Worm (Caenorhabditis elegans) whole organism, young adult: ENCODE data around the gene lgc-29.

Experiments
- F22D6.2 ChIP-seq: sonication (generic microtip); optimal IDR thresholded peaks from 2 replicates; lab custom pipeline; 2016; ENCODE audit warnings: mild to moderate bottlenecking, missing genetic modification characterization, missing compliant biosample characterization
- ama-1 ChIP-seq, 3 experiments: fragments of 150-350 bp in 1 of 3; sonication (generic microtip) in 2 of 3; optimal IDR thresholded peaks; 2 replicates each; lab custom pipeline; 2014 to 2018; ENCODE audit warnings: missing biosample characterization in 2 of 3, missing genetic modification characterization in 2 of 3, missing genetic modification reagents in 2 of 3
- cebp-1 ChIP-seq, 2 experiments: fragments of 200-800 bp in 1 of 2; sonication (Bioruptor generic) in 1 of 2; sonication (generic microtip) in 1 of 2; IDR thresholded peaks in 1 of 2; optimal IDR thresholded peaks in 1 of 2; 2 replicates each; pipeline versions ENCODE4 v1.3.6 to Lab custom; 2017 to 2022; ENCODE audit warnings: missing compliant biosample characterization in 2 of 2, missing genetic modification characterization in 2 of 2, mild to moderate bottlenecking in 1 of 2, missing genetic modification reagents in 1 of 2, moderate library complexity in 1 of 2
- cebp-2 ChIP-seq: fragments of 200-800 bp; sonication (Bioruptor generic); IDR thresholded peaks from 2 replicates; pipeline ENCODE4 v1.3.6; 2022; ENCODE audit warnings: missing genetic modification characterization, missing compliant biosample characterization
- let-607 ChIP-seq, 2 experiments: fragments of 200-800 bp in 1 of 2; sonication (Bioruptor generic) in 1 of 2; sonication (generic microtip) in 1 of 2; optimal IDR thresholded peaks; 2 replicates each; lab custom pipeline; 2016 to 2018; ENCODE audit warnings: mild to moderate bottlenecking in 2 of 2, missing compliant biosample characterization in 2 of 2, missing genetic modification characterization in 2 of 2, moderate library complexity in 2 of 2, missing genotype in 1 of 2
- mel-28 ChIP-seq: sonication (generic microtip); optimal IDR thresholded peaks from 2 replicates; lab custom pipeline; 2016; ENCODE audit warnings: borderline replicate concordance, mild to moderate bottlenecking, missing genetic modification characterization, missing compliant biosample characterization
- pha-4 ChIP-seq: fragments of 150-350 bp; sonication (generic microtip); optimal IDR thresholded peaks from 2 replicates; lab custom pipeline; 2014; ENCODE audit warnings: missing biosample characterization, missing genetic modification reagents, missing genetic modification characterization
- snpc-4 ChIP-seq, 5 experiments: fragments of 150-350 bp in 1 of 5; sonication (generic microtip) in 4 of 5; optimal IDR thresholded peaks; 2 replicates each; lab custom pipeline; 2014 to 2018; ENCODE audit warnings: missing genetic modification characterization in 5 of 5, missing biosample characterization in 3 of 5, antibody characterized with exemption in 2 of 5, mild to moderate bottlenecking in 2 of 5, missing compliant biosample characterization in 2 of 5, missing genotype in 2 of 5, moderate library complexity in 2 of 5, missing genetic modification reagents in 1 of 5
- tbx-9 ChIP-seq: sonication (generic microtip); optimal IDR thresholded peaks from 2 replicates; lab custom pipeline; 2016; ENCODE audit warnings: borderline replicate concordance, missing genetic modification characterization, inconsistent platforms, missing compliant biosample characterization
- ztf-25 ChIP-seq: fragments of 200-800 bp; sonication (Bioruptor generic); IDR thresholded peaks from 2 replicates; pipeline ENCODE4 v1.3.6; 2022; ENCODE audit warnings: missing genetic modification reagents, missing genetic modification characterization, missing compliant biosample characterization

- TF ChIP-seq tbx-9 (tag; lab: Kevin White, UChicago) (no peak), pha-4 (tag; lab: Kevin White, UChicago) (no peak), ztf-25 (GFP tag; lab: Robert Waterston, UW) (no peak), let-607 (tag; optimal IDR thresholded peaks at IDR 0.05; lab: Kevin White, UChicago) (no peak), mel-28 (tag; lab: Kevin White, UChicago) (no peak), ama-1 (optimal IDR thresholded peaks at IDR 0.05; lab: Kevin White, UChicago) (no peak), ama-1 (GFP tag; optimal IDR thresholded peaks at IDR 0.05; lab: Kevin White, UChicago) (no peak), snpc-4 (GFP tag; optimal IDR thresholded peaks at IDR 0.05; lab: Kevin White, UChicago) (no peak), snpc-4 (tag; optimal IDR thresholded peaks at IDR 0.05; lab: Kevin White, UChicago) (no peak), F22D6.2 (no peak), cebp-1 (GFP tag; IDR thresholded peaks at IDR 0.05; lab: Robert Waterston, UW) (no peak), cebp-1 (tag; optimal IDR thresholded peaks at IDR 0.05; lab: Kevin White, UChicago) (no peak), cebp-2 (GFP tag; lab: Robert Waterston, UW) (no peak)
Measured at ce11 chrV:4120629-4121028, 18.2 kb upstream of the lgc-29 start, which contains the start of gene T05B4.10.
